Worm (Caenorhabditis elegans) whole organism, L2 larva: ENCODE measurements around the gene ttx-3.

ENCODE experiments used
- C34F6.9 ChIP-seq: fragments of 150-350 bp; optimal IDR thresholded peaks from 2 replicates; lab custom pipeline; 2014; ENCODE audit warnings: missing biosample characterization, missing genetic modification characterization
- F13H6.1 ChIP-seq: sonication (generic microtip); optimal IDR thresholded peaks from 2 replicates; lab custom pipeline; 2016; ENCODE audit warnings: missing genetic modification characterization, missing compliant biosample characterization
- R02D3.7 ChIP-seq: fragments of 150-350 bp; optimal IDR thresholded peaks from 2 replicates; lab custom pipeline; 2014; ENCODE audit warnings: missing biosample characterization, missing genetic modification characterization
- Y55F3AM.14 ChIP-seq: fragments of 200-800 bp; sonication (Bioruptor generic); optimal IDR thresholded peaks from 2 replicates; lab custom pipeline; 2018; ENCODE audit warnings: mild to moderate bottlenecking, missing genetic modification characterization, missing compliant biosample characterization
- ZK546.5 ChIP-seq: sonication (generic microtip); optimal IDR thresholded peaks from 2 replicates; lab custom pipeline; 2017; ENCODE audit warnings: missing biosample characterization, missing genetic modification characterization
- alr-1 ChIP-seq: fragments of 150-350 bp; optimal IDR thresholded peaks from 2 replicates; lab custom pipeline; 2014; ENCODE audit warnings: missing biosample characterization, missing genetic modification characterization
- aly-2 ChIP-seq: fragments of 150-350 bp; optimal IDR thresholded peaks from 2 replicates; lab custom pipeline; 2014; ENCODE audit warnings: missing biosample characterization, missing genetic modification characterization
- ama-1 ChIP-seq: fragments of 150-350 bp; optimal IDR thresholded peaks from 2 replicates; lab custom pipeline; 2018; ENCODE audit warnings: inconsistent platforms
- blmp-1 ChIP-seq: sonication (generic microtip); optimal IDR thresholded peaks from 2 replicates; lab custom pipeline; 2017; ENCODE audit warnings: missing genetic modification characterization, mild to moderate bottlenecking, missing compliant biosample characterization, antibody characterized with exemption, moderate library complexity; ENCODE audit not compliant: insufficient read depth
- ceh-16 ChIP-seq: fragments of 150-350 bp; optimal IDR thresholded peaks from 2 replicates; lab custom pipeline; 2014; ENCODE audit warnings: missing biosample characterization, missing genetic modification characterization
- ceh-82 ChIP-seq: fragments of 150-350 bp; optimal IDR thresholded peaks from 2 replicates; lab custom pipeline; 2014; ENCODE audit warnings: missing biosample characterization, missing genetic modification characterization
- crh-2 ChIP-seq: sonication (generic microtip); optimal IDR thresholded peaks from 2 replicates; lab custom pipeline; 2017; ENCODE audit warnings: missing biosample characterization, missing genetic modification characterization
- dmd-4 ChIP-seq: sonication (generic microtip); optimal IDR thresholded peaks from 2 replicates; lab custom pipeline; 2017; ENCODE audit warnings: missing biosample characterization, missing genetic modification characterization
- egl-27 ChIP-seq: sonication (generic microtip); optimal IDR thresholded peaks from 3 replicates; lab custom pipeline; 2017; ENCODE audit warnings: missing biosample characterization, missing genetic modification reagents, missing genetic modification characterization
- elt-1 ChIP-seq: fragments of 150-350 bp; optimal IDR thresholded peaks from 2 replicates; lab custom pipeline; 2014; ENCODE audit warnings: missing biosample characterization, missing genetic modification characterization
- elt-3 ChIP-seq: sonication (generic microtip); optimal IDR thresholded peaks from 2 replicates; lab custom pipeline; 2017; ENCODE audit warnings: missing biosample characterization, missing genetic modification characterization
- fos-1 ChIP-seq: fragments of 150-350 bp; optimal IDR thresholded peaks from 2 replicates; lab custom pipeline; 2014; ENCODE audit warnings: missing biosample characterization, missing genetic modification characterization
- gmeb-1 ChIP-seq: fragments of 150-350 bp; optimal IDR thresholded peaks from 2 replicates; lab custom pipeline; 2014; ENCODE audit warnings: missing biosample characterization, missing genetic modification characterization
- lin-11 ChIP-seq: fragments of 150-350 bp; sonication (generic microtip); optimal IDR thresholded peaks from 2 replicates; lab custom pipeline; 2014; ENCODE audit warnings: missing biosample characterization, missing genetic modification characterization, inconsistent platforms, mixed read lengths
- lin-13 ChIP-seq: fragments of 150-350 bp; optimal IDR thresholded peaks from 2 replicates; lab custom pipeline; 2014; ENCODE audit warnings: missing biosample characterization, missing genetic modification reagents, missing genetic modification characterization
- lsy-2 ChIP-seq, 2 experiments: fragments of 150-350 bp in 1 of 2; sonication (generic microtip) in 1 of 2; optimal IDR thresholded peaks; 2 replicates each; lab custom pipeline; 2014 to 2017; ENCODE audit warnings: missing biosample characterization in 2 of 2, missing genetic modification characterization in 2 of 2
- mab-5 ChIP-seq: fragments of 150-350 bp; optimal IDR thresholded peaks from 2 replicates; lab custom pipeline; 2014; ENCODE audit warnings: missing biosample characterization, missing genetic modification characterization
- mbf-1 ChIP-seq: sonication (generic microtip); optimal IDR thresholded peaks from 2 replicates; lab custom pipeline; 2017; ENCODE audit warnings: missing biosample characterization, missing genetic modification characterization
- mdl-1 ChIP-seq, 2 experiments: fragments of 150-350 bp in 1 of 2; sonication (generic microtip) in 1 of 2; optimal IDR thresholded peaks; 2 replicates each; lab custom pipeline; 2017; ENCODE audit warnings: missing biosample characterization in 2 of 2, missing genetic modification characterization in 2 of 2
- nhr-10 ChIP-seq: sonication (generic microtip); optimal IDR thresholded peaks from 2 replicates; lab custom pipeline; 2017; ENCODE audit warnings: missing biosample characterization, missing genetic modification characterization
- nhr-11 ChIP-seq: fragments of 150-350 bp; optimal IDR thresholded peaks from 2 replicates; lab custom pipeline; 2014; ENCODE audit warnings: missing biosample characterization, missing genetic modification characterization
- nhr-12 ChIP-seq: fragments of 150-350 bp; optimal IDR thresholded peaks from 2 replicates; lab custom pipeline; 2014; ENCODE audit warnings: missing biosample characterization, missing genetic modification characterization
- nhr-129 ChIP-seq: fragments of 150-350 bp; optimal IDR thresholded peaks from 2 replicates; lab custom pipeline; 2014; ENCODE audit warnings: missing biosample characterization, missing genetic modification characterization
- nhr-21 ChIP-seq: fragments of 150-350 bp; optimal IDR thresholded peaks from 2 replicates; lab custom pipeline; 2014; ENCODE audit warnings: missing biosample characterization, missing genetic modification characterization
- nhr-23 ChIP-seq: fragments of 150-350 bp; optimal IDR thresholded peaks from 2 replicates; lab custom pipeline; 2014; ENCODE audit warnings: missing biosample characterization, missing genetic modification reagents, missing genetic modification characterization
- nhr-237 ChIP-seq: fragments of 150-350 bp; optimal IDR thresholded peaks from 2 replicates; lab custom pipeline; 2014; ENCODE audit warnings: missing biosample characterization, missing genetic modification characterization
- nhr-25 ChIP-seq: fragments of 150-350 bp; sonication (generic microtip); optimal IDR thresholded peaks from 3 replicates; lab custom pipeline; 2014; ENCODE audit warnings: missing biosample characterization, missing genetic modification characterization
- nhr-77 ChIP-seq: fragments of 150-350 bp; optimal IDR thresholded peaks from 2 replicates; lab custom pipeline; 2014; ENCODE audit warnings: missing biosample characterization, missing genetic modification characterization
- skn-1 ChIP-seq: sonication (generic microtip); optimal IDR thresholded peaks from 2 replicates; lab custom pipeline; 2017; ENCODE audit warnings: missing biosample characterization, missing genetic modification characterization
- sma-3 ChIP-seq: sonication (generic microtip); optimal IDR thresholded peaks from 2 replicates; lab custom pipeline; 2016; ENCODE audit warnings: missing genetic modification reagents, missing genetic modification characterization, missing compliant biosample characterization
- sma-9 ChIP-seq, 2 experiments: fragments of 150-350 bp in 1 of 2; sonication (generic microtip) in 1 of 2; optimal IDR thresholded peaks; 2 replicates each; lab custom pipeline; 2014 to 2016; ENCODE audit warnings: missing genetic modification characterization in 2 of 2, mild to moderate bottlenecking in 1 of 2, missing biosample characterization in 1 of 2, missing compliant biosample characterization in 1 of 2, missing genetic modification reagents in 1 of 2, moderate library complexity in 1 of 2
- snpc-4 ChIP-seq: fragments of 150-350 bp; optimal IDR thresholded peaks from 2 replicates; lab custom pipeline; 2014; ENCODE audit warnings: missing biosample characterization, missing genetic modification characterization
- unc-39 ChIP-seq: fragments of 150-350 bp; optimal IDR thresholded peaks from 2 replicates; lab custom pipeline; 2014; ENCODE audit warnings: missing biosample characterization, missing genetic modification characterization
- unc-55 ChIP-seq: fragments of 150-350 bp; sonication (generic microtip); optimal IDR thresholded peaks from 3 replicates; lab custom pipeline; 2014; ENCODE audit warnings: missing biosample characterization, missing genetic modification reagents, missing genetic modification characterization
- unc-62 ChIP-seq: fragments of 150-350 bp; optimal IDR thresholded peaks from 2 replicates; lab custom pipeline; 2014; ENCODE audit warnings: missing biosample characterization, missing genetic modification reagents, missing genetic modification characterization
- zag-1 ChIP-seq: fragments of 150-350 bp; optimal IDR thresholded peaks from 2 replicates; lab custom pipeline; 2014; ENCODE audit warnings: missing biosample characterization, missing genetic modification characterization
- ztf-1 ChIP-seq: fragments of 200-800 bp; sonication (Bioruptor generic); conservative IDR thresholded peaks from 2 replicates; pipeline ENCODE4 v1.3.6; 2022; ENCODE audit warnings: missing genetic modification characterization, missing compliant biosample characterization
- ztf-11 ChIP-seq: sonication (generic microtip); optimal IDR thresholded peaks from 2 replicates; lab custom pipeline; 2017; ENCODE audit warnings: missing biosample characterization, missing genetic modification characterization
- ztf-4 ChIP-seq: fragments of 150-350 bp; optimal IDR thresholded peaks from 2 replicates; lab custom pipeline; 2014; ENCODE audit warnings: missing biosample characterization, missing genetic modification characterization

Gene ttx-3

DNA sequence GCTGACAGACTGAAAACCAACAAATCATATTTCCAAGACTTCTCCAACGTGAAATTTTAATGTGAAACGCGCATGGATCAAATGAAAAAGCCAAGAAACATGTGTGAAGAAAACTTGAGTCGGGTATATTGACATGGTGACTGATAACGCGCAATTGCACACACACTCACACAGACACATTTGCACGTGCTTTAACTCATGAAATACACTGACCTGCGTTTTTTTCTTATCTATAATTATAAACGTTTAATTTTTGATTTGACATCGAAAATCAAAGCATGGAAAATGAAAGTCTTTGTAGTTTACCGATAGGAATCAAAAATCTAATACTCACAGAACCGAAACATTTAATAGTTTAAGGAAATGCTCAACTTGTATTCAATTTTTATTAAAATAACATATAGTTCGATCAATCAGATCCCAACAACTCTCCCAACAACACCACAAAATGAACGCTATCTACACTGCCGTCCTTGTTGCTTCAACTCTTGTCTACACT, 30.5 kb downstream of the ttx-3 start, which contains the start of gene nspa-9:
nspa-9 (plus strand) TSS at position 449 of the 499 bp plus-strand sequence.
- TF ChIP-seq lin-11 (tag; lab: Kevin White, UChicago) (no peak), ztf-1 (GFP tag; lab: Robert Waterston, UW) (no peak), F13H6.1 (tag; lab: Kevin White, UChicago) (peak; percentile 39), alr-1 (tag; lab: Kevin White, UChicago) (no peak), fos-1 (peak; percentile 90), mab-5 (no peak), blmp-1 (tag; lab: Kevin White, UChicago) (no peak), C34F6.9 (tag; lab: Kevin White, UChicago) (no peak), ceh-16 (tag; lab: Kevin White, UChicago) (no peak), ztf-4 (tag; lab: Kevin White, UChicago) (no peak), zag-1 (tag; lab: Kevin White, UChicago) (no peak), egl-27 (tag; lab: Kevin White, UChicago) (no peak), nhr-11 (no peak), aly-2 (tag; lab: Kevin White, UChicago) (no peak), nhr-237 (no peak), nhr-12 (no peak), ZK546.5 (tag; lab: Kevin White, UChicago) (no peak), sma-9 (GFP tag; optimal IDR thresholded peaks at IDR 0.05; lab: Kevin White, UChicago) (peak; percentile 77), sma-9 (tag; optimal IDR thresholded peaks at IDR 0.05; lab: Kevin White, UChicago) (no peak), mbf-1 (tag; lab: Kevin White, UChicago) (no peak), elt-3 (tag; lab: Kevin White, UChicago) (no peak), Y55F3AM.14 (no peak), unc-62 (GFP tag; lab: Kevin White, UChicago) (no peak), lsy-2 (tag; optimal IDR thresholded peaks at IDR 0.05; lab: Kevin White, UChicago) (no peak), mdl-1 (tag; optimal IDR thresholded peaks at IDR 0.05; lab: Kevin White, UChicago) (peak; percentile 39 to 50), lin-13 (GFP tag; lab: Kevin White, UChicago) (no peak), nhr-77 (tag; lab: Kevin White, UChicago) (no peak), snpc-4 (tag; lab: Kevin White, UChicago) (no peak), nhr-23 (tag; lab: Kevin White, UChicago) (no peak), nhr-129 (tag; lab: Kevin White, UChicago) (no peak), gmeb-1 (tag; lab: Kevin White, UChicago) (peak; percentile 31), ama-1 (lab: Kevin White, UChicago) (no peak), elt-1 (tag; lab: Kevin White, UChicago) (no peak), ceh-82 (tag; lab: Kevin White, UChicago) (no peak), crh-2 (tag; lab: Kevin White, UChicago) (peak; percentile 45), sma-3 (GFP tag; lab: Kevin White, UChicago) (no peak), ztf-11 (tag; lab: Kevin White, UChicago) (no peak), unc-39 (tag; lab: Kevin White, UChicago) (no peak), nhr-25 (tag; lab: Kevin White, UChicago) (no peak), R02D3.7 (tag; lab: Kevin White, UChicago) (no peak), nhr-10 (tag; lab: Kevin White, UChicago) (no peak), dmd-4 (tag; lab: Kevin White, UChicago) (no peak), nhr-21 (no peak), skn-1 (tag; lab: Kevin White, UChicago) (no peak)

- TF ChIP-seq nhr-23 (tag; lab: Kevin White, UChicago) (no peak), ama-1 (lab: Kevin White, UChicago) (no peak), skn-1 (tag; lab: Kevin White, UChicago) (no peak), lsy-2 (tag; optimal IDR thresholded peaks at IDR 0.05; lab: Kevin White, UChicago) (no peak), lin-13 (GFP tag; lab: Kevin White, UChicago) (no peak), dmd-4 (tag; lab: Kevin White, UChicago) (no peak), sma-9 (GFP tag; optimal IDR thresholded peaks at IDR 0.05; lab: Kevin White, UChicago) (no peak), sma-9 (tag; optimal IDR thresholded peaks at IDR 0.05; lab: Kevin White, UChicago) (no peak), nhr-77 (tag; lab: Kevin White, UChicago) (no peak), alr-1 (tag; lab: Kevin White, UChicago) (no peak), elt-1 (tag; lab: Kevin White, UChicago) (no peak), elt-3 (tag; lab: Kevin White, UChicago) (no peak), unc-55 (GFP tag; lab: Kevin White, UChicago) (no peak), nhr-129 (tag; lab: Kevin White, UChicago) (no peak), R02D3.7 (tag; lab: Kevin White, UChicago) (no peak), ceh-16 (tag; lab: Kevin White, UChicago) (no peak)
These were observed 32.1 kb downstream of the ttx-3 start, which contains the start of gene D1053.3 for ce11 chrX:11737053-11737452. D1053.3 (minus strand) TSS chrX:11737153.
